Worm (Caenorhabditis elegans): ENCODE data around the gene R05G6.3.

The R05G6.3 gene

ce11 chrIV:7547843-7548578 is 31.7 kb downstream of the R05G6.3 start, which contains the start of the genes cdd-2 and oef-1 (continued):
- TF ChIP-seq ztf-26 (tag; optimal IDR thresholded peaks at IDR 0.05) (no peak), egl-18 (GFP tag; IDR thresholded peaks at IDR 0.05) (no peak), ZK185.1 (tag; optimal IDR thresholded peaks at IDR 0.05; ENCODE audit: poor library complexity, severe bottlenecking) (no peak), Y56A3A.18 (GFP tag; IDR thresholded peaks at IDR 0.05) (no peak), F55B11.4 (tag; optimal IDR thresholded peaks at IDR 0.05; ENCODE audit: borderline replicate concordance, insufficient read depth) (no peak), unc-130 (GFP tag; optimal IDR thresholded peaks at IDR 0.05) (peak; percentile 44), lin-35 (GFP tag; optimal IDR thresholded peaks at IDR 0.05) (no peak), ccch-3 (GFP tag; optimal IDR thresholded peaks at IDR 0.05) (no peak), mxl-1 (tag; optimal IDR thresholded peaks at IDR 0.05) (no peak), K11D2.4 (GFP tag; IDR thresholded peaks at IDR 0.05) (no peak), ztf-22 (GFP tag; optimal IDR thresholded peaks at IDR 0.05) (no peak), pbrm-1 (GFP tag; IDR thresholded peaks at IDR 0.05) (peak; percentile 88), dpl-1 (GFP tag; optimal IDR thresholded peaks at IDR 0.05) (peak; percentile 65), sea-2 (GFP tag; IDR thresholded peaks at IDR 0.05) (no peak), F39B2.1 (GFP tag; IDR thresholded peaks at IDR 0.05) (no peak), ceh-91 (GFP tag; IDR thresholded peaks at IDR 0.05) (peak; percentile 99), him-1 (tag; optimal IDR thresholded peaks at IDR 0.05) (peak; percentile 31), T07F8.4 (tag; optimal IDR thresholded peaks at IDR 0.05) (no peak), Y95B8A.8 (GFP tag; IDR thresholded peaks at IDR 0.05) (peak; percentile 95), dox-1 (GFP tag; IDR thresholded peaks at IDR 0.05) (peak; percentile 96), cebp-2 (GFP tag; IDR thresholded peaks at IDR 0.05) (0 out of 2 replicates have a peak, but pooled peaks have one; percentile 16), nfyb-1 (GFP tag; IDR thresholded peaks at IDR 0.05) (peak; percentile 62; the same call in 1 of the 2 replicates), snpc-1.3 (tag; optimal IDR thresholded peaks at IDR 0.05; ENCODE audit: insufficient read depth) (no peak), atf-7 (tag; optimal IDR thresholded peaks at IDR 0.05) (no peak), zfh-2 (GFP tag; conservative IDR thresholded peaks at IDR 0.05) (no peak), Y53G8AR.9 (GFP tag; conservative IDR thresholded peaks at IDR 0.05) (peak; percentile 77; the same call in 1 of the 2 replicates), mcd-1 (GFP tag; IDR thresholded peaks at IDR 0.05) (peak; percentile 94), nhr-80 (tag; optimal IDR thresholded peaks at IDR 0.05) (no peak), nhr-90 (tag; optimal IDR thresholded peaks at IDR 0.05) (no peak), F10E7.11 (tag; optimal IDR thresholded peaks at IDR 0.05) (no peak), attf-3 (GFP tag; conservative IDR thresholded peaks at IDR 0.05) (peak; percentile 58), lsl-1 (GFP tag; optimal IDR thresholded peaks at IDR 0.05) (peak; percentile 96)

- no peak for TF ChIP-seq ceh-91 (GFP tag; IDR thresholded peaks at IDR 0.05)
- peak; percentile 64; the same call in 1 of the 2 replicates for TF ChIP-seq let-526 (GFP tag; IDR thresholded peaks at IDR 0.05)
- no peak for TF ChIP-seq F55B11.4 (tag; optimal IDR thresholded peaks at IDR 0.05; ENCODE audit: borderline replicate concordance, insufficient read depth)
- peak; percentile 58 for TF ChIP-seq attf-5 (GFP tag; optimal IDR thresholded peaks at IDR 0.05)
- TF ChIP-seq let-607 (tag; optimal IDR thresholded peaks at IDR 0.05), result peak; percentile 89 to 96
- no peak for TF ChIP-seq F57A8.1 (GFP tag; optimal IDR thresholded peaks at IDR 0.05)
- peak; percentile 33; the same call in 1 of the 2 replicates for TF ChIP-seq cebp-1 (GFP tag; IDR thresholded peaks at IDR 0.05)
- peak; percentile 16 for TF ChIP-seq cebp-1 (tag; optimal IDR thresholded peaks at IDR 0.05)
- peak; percentile 41 for TF ChIP-seq nhr-90 (tag; optimal IDR thresholded peaks at IDR 0.05)
- TF ChIP-seq ztf-18 (tag; optimal IDR thresholded peaks at IDR 0.05), result peak; percentile 55
- peak; percentile 43 for TF ChIP-seq lin-26 (GFP tag; IDR thresholded peaks at IDR 0.05)
- no peak for TF ChIP-seq lag-1 (GFP tag; IDR thresholded peaks at IDR 0.05)
- TF ChIP-seq B0336.3 (GFP tag; IDR thresholded peaks at IDR 0.05), result no peak
- TF ChIP-seq mcd-1 (GFP tag; IDR thresholded peaks at IDR 0.05), result peak; percentile 57
- peak; percentile 66 for TF ChIP-seq dox-1 (GFP tag; IDR thresholded peaks at IDR 0.05)
- TF ChIP-seq zfh-2 (GFP tag; conservative IDR thresholded peaks at IDR 0.05), result peak; percentile 68; the same call in 1 of the 2 replicates
- TF ChIP-seq ztf-26 (tag; optimal IDR thresholded peaks at IDR 0.05), result no peak
- TF ChIP-seq madf-6 (GFP tag; IDR thresholded peaks at IDR 0.05), result peak; percentile 31; the same call in 1 of the 2 replicates
- TF ChIP-seq madf-10 (tag; optimal IDR thresholded peaks at IDR 0.05), result peak; percentile 18
- no peak for TF ChIP-seq athp-1 (tag; optimal IDR thresholded peaks at IDR 0.05)
- TF ChIP-seq ets-4 (GFP tag; optimal IDR thresholded peaks at IDR 0.05), result peak; percentile 86
- 0 out of 2 replicates have a peak, but pooled peaks have one; percentile 25 for TF ChIP-seq nfyb-1 (GFP tag; IDR thresholded peaks at IDR 0.05)
- no peak for TF ChIP-seq unc-130 (GFP tag; optimal IDR thresholded peaks at IDR 0.05)
Measured at ce11 chrIV:7549844-7550243, 33.5 kb downstream of the R05G6.3 start.
